Worm (Caenorhabditis elegans) whole organism, late embryonic: Measurements from ENCODE around the gene F26F2.10.
A peak's percentile ranks its signal among the peaks of the same experiment; 100 is the strongest.

ENCODE experiments used
- C08G9.2 ChIP-seq: sonication (generic microtip); optimal IDR thresholded peaks from 2 replicates; lab custom pipeline; 2016; ENCODE audit warnings: mild to moderate bottlenecking, missing genetic modification characterization, moderate library complexity, missing compliant biosample characterization
- C38D4.7 ChIP-seq: fragments of 200-800 bp; sonication (Bioruptor generic); optimal IDR thresholded peaks from 2 replicates; lab custom pipeline; 2018; ENCODE audit warnings: mild to moderate bottlenecking, missing genetic modification characterization, moderate library complexity, missing compliant biosample characterization
- F13H6.1 ChIP-seq: sonication (generic microtip); optimal IDR thresholded peaks from 2 replicates; lab custom pipeline; 2016; ENCODE audit warnings: missing genetic modification characterization, missing compliant biosample characterization
- K02D7.2 ChIP-seq: sonication (generic microtip); optimal IDR thresholded peaks from 2 replicates; lab custom pipeline; 2017; ENCODE audit warnings: mild to moderate bottlenecking, missing genetic modification characterization, missing compliant biosample characterization
- K09A11.1 ChIP-seq: sonication (generic microtip); optimal IDR thresholded peaks from 2 replicates; lab custom pipeline; 2017; ENCODE audit warnings: antibody characterized with exemption, mild to moderate bottlenecking, missing genetic modification characterization, missing compliant biosample characterization; ENCODE audit not compliant: insufficient read depth
- Y22D7AL.16 ChIP-seq: sonication (generic microtip); optimal IDR thresholded peaks from 2 replicates; lab custom pipeline; 2016; ENCODE audit warnings: missing genetic modification characterization, missing compliant biosample characterization
- ahr-1 ChIP-seq: sonication (generic microtip); optimal IDR thresholded peaks from 2 replicates; lab custom pipeline; 2016; ENCODE audit warnings: missing genetic modification characterization, missing compliant biosample characterization
- ceh-14 ChIP-seq: sonication (generic microtip); optimal IDR thresholded peaks from 2 replicates; lab custom pipeline; 2016; ENCODE audit warnings: missing genotype, missing genetic modification characterization, missing compliant biosample characterization
- ceh-19 ChIP-seq: fragments of 200-800 bp; sonication (Bioruptor generic); optimal IDR thresholded peaks from 2 replicates; lab custom pipeline; 2018; ENCODE audit warnings: mild to moderate bottlenecking, missing genetic modification characterization, missing compliant biosample characterization
- ceh-2 ChIP-seq: sonication (generic microtip); optimal IDR thresholded peaks from 2 replicates; lab custom pipeline; 2016; ENCODE audit warnings: missing genotype, missing genetic modification characterization, missing compliant biosample characterization
- ceh-22 ChIP-seq: sonication (generic microtip); optimal IDR thresholded peaks from 2 replicates; lab custom pipeline; 2017; ENCODE audit warnings: missing biosample characterization, missing genetic modification characterization
- ceh-24 ChIP-seq: sonication (generic microtip); optimal IDR thresholded peaks from 2 replicates; lab custom pipeline; 2016; ENCODE audit warnings: mild to moderate bottlenecking, missing genetic modification characterization, missing compliant biosample characterization
- ceh-30 ChIP-seq: fragments of 150-350 bp; optimal IDR thresholded peaks from 2 replicates; lab custom pipeline; 2014; ENCODE audit warnings: missing biosample characterization, missing genetic modification characterization
- ceh-31 ChIP-seq: sonication (generic microtip); optimal IDR thresholded peaks from 2 replicates; lab custom pipeline; 2016; ENCODE audit warnings: missing genetic modification characterization, missing compliant biosample characterization
- ceh-45 ChIP-seq: fragments of 200-800 bp; sonication (Bioruptor generic); IDR thresholded peaks from 2 replicates; pipeline ENCODE4 v1.3.6; 2022; ENCODE audit warnings: missing genetic modification reagents, missing genetic modification characterization, missing compliant biosample characterization
- ceh-48 ChIP-seq: sonication (generic microtip); optimal IDR thresholded peaks from 2 replicates; lab custom pipeline; 2016; ENCODE audit warnings: missing genetic modification characterization, inconsistent platforms, missing compliant biosample characterization
- dve-1 ChIP-seq: sonication (generic microtip); optimal IDR thresholded peaks from 2 replicates; lab custom pipeline; 2017; ENCODE audit warnings: antibody characterized with exemption, mild to moderate bottlenecking, missing genetic modification characterization, missing compliant biosample characterization
- elt-2 ChIP-seq: sonication (generic microtip); optimal IDR thresholded peaks from 2 replicates; lab custom pipeline; 2016; ENCODE audit warnings: missing genetic modification reagents, missing genetic modification characterization, missing compliant biosample characterization
- eyg-1 ChIP-seq: sonication (generic microtip); optimal IDR thresholded peaks from 2 replicates; lab custom pipeline; 2016; ENCODE audit warnings: missing genotype, missing genetic modification characterization, missing compliant biosample characterization
- fkh-6 ChIP-seq: sonication (generic microtip); optimal IDR thresholded peaks from 2 replicates; lab custom pipeline; 2016; ENCODE audit warnings: missing genetic modification characterization, missing compliant biosample characterization
- gmeb-2 ChIP-seq: sonication (generic microtip); optimal IDR thresholded peaks from 2 replicates; lab custom pipeline; 2016; ENCODE audit warnings: missing genetic modification characterization, inconsistent platforms, missing compliant biosample characterization
- hlh-13 ChIP-seq: fragments of 200-800 bp; sonication (Bioruptor generic); optimal IDR thresholded peaks from 2 replicates; lab custom pipeline; 2018; ENCODE audit warnings: mild to moderate bottlenecking, missing genetic modification characterization, missing compliant biosample characterization
- hlh-6 ChIP-seq: sonication (generic microtip); optimal IDR thresholded peaks from 2 replicates; lab custom pipeline; 2016; ENCODE audit warnings: missing genotype, missing genetic modification characterization, missing compliant biosample characterization
- hlh-8 ChIP-seq: sonication (generic microtip); optimal IDR thresholded peaks from 2 replicates; lab custom pipeline; 2016; ENCODE audit warnings: missing genotype, missing genetic modification characterization, missing compliant biosample characterization
- madf-2 ChIP-seq: sonication (generic microtip); optimal IDR thresholded peaks from 2 replicates; lab custom pipeline; 2017; ENCODE audit warnings: missing genetic modification characterization, missing compliant biosample characterization
- mec-3 ChIP-seq: sonication (generic microtip); optimal IDR thresholded peaks from 2 replicates; lab custom pipeline; 2016; ENCODE audit warnings: borderline replicate concordance, missing genetic modification characterization, missing compliant biosample characterization
- nhr-11 ChIP-seq: fragments of 150-350 bp; optimal IDR thresholded peaks from 2 replicates; lab custom pipeline; 2014; ENCODE audit warnings: missing biosample characterization, missing genetic modification characterization
- nhr-232 ChIP-seq: sonication (generic microtip); optimal IDR thresholded peaks from 2 replicates; lab custom pipeline; 2016; ENCODE audit warnings: missing genetic modification characterization, missing compliant biosample characterization
- npax-4 ChIP-seq: sonication (generic microtip); optimal IDR thresholded peaks from 2 replicates; lab custom pipeline; 2016; ENCODE audit warnings: missing genetic modification characterization, missing compliant biosample characterization
- odd-2 ChIP-seq: sonication (generic microtip); optimal IDR thresholded peaks from 2 replicates; lab custom pipeline; 2017; ENCODE audit warnings: antibody characterized with exemption, mild to moderate bottlenecking, missing genetic modification characterization, missing compliant biosample characterization
- pax-1 ChIP-seq: fragments of 150-350 bp; optimal IDR thresholded peaks from 2 replicates; lab custom pipeline; 2014; ENCODE audit warnings: missing biosample characterization, missing genetic modification characterization
- pha-4 ChIP-seq: fragments of 150-350 bp; optimal IDR thresholded peaks from 2 replicates; lab custom pipeline; 2018; ENCODE audit warnings: missing biosample characterization, missing genetic modification reagents, missing genetic modification characterization
- rnt-1 ChIP-seq: sonication (generic microtip); optimal IDR thresholded peaks from 2 replicates; lab custom pipeline; 2016; ENCODE audit warnings: missing genetic modification characterization, missing compliant biosample characterization
- sdc-2 ChIP-seq: sonication (generic microtip); optimal IDR thresholded peaks from 2 replicates; lab custom pipeline; 2016; ENCODE audit warnings: missing genotype, missing genetic modification characterization, missing compliant biosample characterization
- sox-4 ChIP-seq: sonication (generic microtip); optimal IDR thresholded peaks from 2 replicates; lab custom pipeline; 2017; ENCODE audit warnings: mild to moderate bottlenecking, missing genetic modification characterization, inconsistent platforms, missing compliant biosample characterization
- tbx-2 ChIP-seq: sonication (generic microtip); optimal IDR thresholded peaks from 2 replicates; lab custom pipeline; 2016; ENCODE audit warnings: missing genetic modification characterization, missing compliant biosample characterization
- tbx-7 ChIP-seq: sonication (generic microtip); optimal IDR thresholded peaks from 2 replicates; lab custom pipeline; 2016; ENCODE audit warnings: missing genotype, missing genetic modification characterization, missing compliant biosample characterization
- zip-5 ChIP-seq: sonication (generic microtip); optimal IDR thresholded peaks from 2 replicates; lab custom pipeline; 2016; ENCODE audit warnings: missing genetic modification characterization, missing compliant biosample characterization

F26F2.10 gene

DNA sequence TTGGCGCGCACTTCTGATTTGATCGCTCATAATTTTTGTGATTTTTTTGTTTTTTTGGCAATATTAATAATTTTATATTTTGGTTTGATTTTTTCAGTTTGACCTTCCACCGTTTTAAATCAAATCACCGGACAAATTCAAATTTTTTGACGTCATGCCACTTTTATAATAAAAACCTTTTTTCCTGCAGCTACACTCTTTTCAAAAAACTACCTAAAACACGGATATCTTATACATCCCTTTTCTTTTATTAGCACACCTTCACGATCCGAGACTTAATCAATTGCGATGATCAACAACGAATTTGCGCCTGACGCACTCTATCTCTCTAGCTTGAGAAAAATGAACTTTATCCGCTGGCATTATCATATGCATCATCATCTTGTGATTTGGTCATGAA, 14.8 kb upstream of the F26F2.10 start, which contains the start of gene grd-2:
Gene grd-2 (plus strand): TSS at position 301 of the 400 bp plus-strand sequence.
- TF ChIP-seq sox-4 (tag; lab: Kevin White, UChicago) (no peak), sdc-2 (tag; lab: Kevin White, UChicago) (no peak), zip-5 (no peak), ceh-14 (tag; lab: Kevin White, UChicago) (no peak), tbx-7 (tag; lab: Kevin White, UChicago) (no peak), ceh-24 (no peak), eyg-1 (tag; lab: Kevin White, UChicago) (no peak), hlh-8 (tag; lab: Kevin White, UChicago) (no peak), hlh-6 (tag; lab: Kevin White, UChicago) (no peak), ceh-31 (no peak), ceh-19 (GFP tag; lab: Kevin White, UChicago) (no peak)

DNA sequence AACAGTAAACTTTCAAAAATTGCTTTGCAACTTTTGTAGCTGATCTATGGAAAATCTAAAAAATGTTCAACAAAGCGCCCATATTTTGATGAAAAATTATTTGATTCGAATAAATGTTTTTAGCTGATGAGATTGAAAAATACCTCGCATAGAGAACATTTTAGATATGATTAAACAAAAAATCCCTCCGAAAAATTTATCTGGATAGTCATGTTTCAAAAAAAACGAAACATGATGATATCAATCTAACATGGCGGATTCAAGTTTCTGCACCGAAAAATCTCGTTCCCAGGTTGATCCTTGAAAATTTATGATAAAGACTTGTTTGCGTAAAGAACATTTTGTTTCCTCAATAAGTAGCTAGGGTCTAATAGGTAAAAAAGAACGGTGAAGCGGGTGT, 14.0 kb upstream of the F26F2.10 start, which contains the start of gene ttr-12:
Gene ttr-12 (minus strand): TSS at position 101 of the 400 bp plus-strand sequence.
- no peak for TF ChIP-seq tbx-2 (tag; lab: Kevin White, UChicago)
- TF ChIP-seq pax-1 (tag; lab: Kevin White, UChicago): no peak
- TF ChIP-seq elt-2 (tag; lab: Kevin White, UChicago): no peak
- no peak for TF ChIP-seq K02D7.2 (tag; lab: Kevin White, UChicago)
- no peak for TF ChIP-seq dve-1 (tag; lab: Kevin White, UChicago)
- no peak for TF ChIP-seq ceh-30 (tag; lab: Kevin White, UChicago)
- no peak for TF ChIP-seq hlh-13 (GFP tag; lab: Kevin White, UChicago)
- TF ChIP-seq C08G9.2 (tag; lab: Kevin White, UChicago): no peak
- no peak for TF ChIP-seq ceh-22 (tag; lab: Kevin White, UChicago)
- TF ChIP-seq pha-4: no peak
- no peak for TF ChIP-seq Y22D7AL.16 (tag; lab: Kevin White, UChicago)
- no peak for TF ChIP-seq madf-2 (tag; lab: Kevin White, UChicago)
- no peak for TF ChIP-seq mec-3
- no peak for TF ChIP-seq ceh-45 (GFP tag; lab: Robert Waterston, UW)
- TF ChIP-seq nhr-232 (tag; lab: Kevin White, UChicago): no peak
- no peak for TF ChIP-seq ceh-2 (tag; lab: Kevin White, UChicago)
- no peak for TF ChIP-seq zip-5
- TF ChIP-seq, all 69 proteins: peak for 0

DNA sequence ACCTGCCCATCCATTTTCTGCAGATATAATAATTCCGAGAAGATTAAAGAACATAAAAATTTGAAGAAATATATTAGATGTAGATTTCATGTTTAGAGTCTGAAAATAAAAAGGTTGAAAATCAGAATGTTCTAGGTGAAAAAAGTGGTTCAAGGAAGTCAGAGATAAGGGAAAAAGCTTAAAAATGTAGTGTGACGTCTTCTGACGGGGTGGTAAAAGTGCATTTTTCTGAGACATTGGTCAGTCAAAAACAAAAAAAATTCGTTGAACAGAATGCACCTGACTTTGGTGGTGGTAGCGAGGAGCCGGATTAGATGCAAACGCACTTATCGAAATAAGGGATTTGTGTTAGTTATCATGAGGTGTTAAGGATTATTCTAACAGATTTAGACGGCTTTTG, 12.0 kb upstream of the F26F2.10 start, which contains the start of gene F46B3.23:
Gene F46B3.23 (minus strand): TSS at position 101 of the 400 bp plus-strand sequence.
- no peak for TF ChIP-seq ceh-24
- no peak for TF ChIP-seq fkh-6 (tag; lab: Kevin White, UChicago)

DNA sequence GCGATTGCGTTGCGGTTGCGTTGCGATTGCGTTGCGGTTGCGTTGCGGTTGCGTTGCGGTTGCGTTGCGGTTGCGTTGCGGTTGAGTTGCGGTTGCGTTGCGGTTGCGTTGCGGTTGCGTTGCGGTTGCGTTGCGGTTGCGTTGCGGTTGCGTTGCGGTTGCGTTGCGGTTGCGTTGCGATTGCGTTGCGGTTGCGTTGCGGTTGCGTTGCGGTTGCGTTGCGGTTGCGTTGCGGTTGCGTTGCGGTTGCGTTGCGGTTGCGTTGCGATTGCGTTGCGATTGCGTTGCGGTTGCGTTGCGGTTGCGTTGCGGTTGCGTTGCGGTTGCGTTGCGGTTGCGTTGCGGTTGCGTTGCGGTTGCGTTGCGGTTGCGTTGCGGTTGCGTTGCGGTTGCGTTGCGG, 11.2 kb upstream of the F26F2.10 start:
- TF ChIP-seq rnt-1: peak; percentile 85

DNA sequence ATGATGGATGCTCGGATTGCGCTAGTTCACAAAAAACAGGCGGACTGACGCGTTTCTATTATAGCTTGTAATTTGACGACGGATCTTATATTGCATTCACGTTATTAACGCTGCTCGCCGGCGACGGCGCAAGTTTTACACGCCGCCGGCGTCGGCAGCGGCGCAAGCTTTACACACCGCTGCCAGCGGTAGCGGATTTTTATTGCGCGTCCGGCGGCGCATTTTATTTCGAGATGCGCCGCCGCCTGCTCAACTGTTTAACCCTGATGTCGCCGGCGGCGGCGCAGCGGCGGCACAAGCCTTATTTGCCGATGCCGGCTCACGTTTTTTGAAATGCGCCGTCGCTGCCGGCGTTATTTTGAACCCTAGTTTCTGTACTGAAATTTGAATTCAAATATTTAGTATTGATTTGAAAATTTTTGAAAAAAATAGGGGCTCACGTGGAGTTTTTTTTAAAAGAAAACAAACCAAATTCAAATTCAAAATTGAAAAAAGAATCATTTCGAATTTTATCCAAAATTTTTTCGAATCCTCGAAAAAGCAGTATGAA, 10.0 kb upstream of the F26F2.10 start, which contains the start of gene ttr-57:
Gene ttr-57 (plus strand): TSS at position 500 of the 550 bp plus-strand sequence.
- TF ChIP-seq dve-1 (tag; lab: Kevin White, UChicago): no peak
- TF ChIP-seq pha-4: no peak
- no peak for TF ChIP-seq K09A11.1 (tag; lab: Kevin White, UChicago)
- no peak for TF ChIP-seq npax-4
- no peak for TF ChIP-seq ahr-1 (tag; lab: Kevin White, UChicago)
- no peak for TF ChIP-seq sdc-2 (tag; lab: Kevin White, UChicago)
- TF ChIP-seq ceh-45 (GFP tag; lab: Robert Waterston, UW): no peak

DNA sequence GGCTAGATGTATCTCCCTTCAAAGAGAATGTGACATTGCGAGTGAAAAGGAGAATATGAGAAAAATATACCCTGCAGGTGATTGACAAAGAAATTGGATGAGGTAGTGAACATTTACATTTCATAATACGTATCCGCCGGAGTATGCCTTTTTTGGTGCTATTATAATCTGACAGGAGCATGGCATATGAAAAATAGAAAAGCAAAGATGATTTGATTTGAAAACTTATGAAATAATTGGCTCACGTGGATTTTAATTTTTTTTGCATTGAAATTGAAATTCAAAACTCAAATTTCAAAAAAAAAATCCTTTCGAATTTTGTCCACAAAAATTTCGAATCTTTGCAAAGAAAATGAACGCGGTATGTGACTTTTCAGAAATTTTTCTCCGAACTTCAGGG, 8.4 kb upstream of the F26F2.10 start, which contains the start of gene ttr-11:
Gene ttr-11 (plus strand): TSS at position 301 of the 400 bp plus-strand sequence.
- TF ChIP-seq ceh-14 (tag; lab: Kevin White, UChicago) (no peak), eyg-1 (tag; lab: Kevin White, UChicago) (no peak), ceh-19 (GFP tag; lab: Kevin White, UChicago) (no peak), ceh-48 (no peak), ceh-31 (no peak), hlh-8 (tag; lab: Kevin White, UChicago) (no peak), gmeb-2 (tag; lab: Kevin White, UChicago) (no peak), tbx-2 (tag; lab: Kevin White, UChicago) (no peak), K02D7.2 (tag; lab: Kevin White, UChicago) (no peak), odd-2 (tag; lab: Kevin White, UChicago) (no peak), nhr-11 (tag; lab: Kevin White, UChicago) (no peak), F13H6.1 (tag; lab: Kevin White, UChicago) (no peak), ceh-45 (GFP tag; lab: Robert Waterston, UW) (no peak), C38D4.7 (GFP tag; lab: Kevin White, UChicago) (no peak)
- TF ChIP-seq, all 69 proteins: peak for 0
